Worm (Caenorhabditis elegans) whole organism, L4 larva: ENCODE measurements around the gene mpz-1.

ENCODE experiments used
- F26F4.8 ChIP-seq: fragments of 200-800 bp; sonication (Bioruptor generic); conservative IDR thresholded peaks from 2 replicates; pipeline ENCODE4 v1.3.6; 2022; ENCODE audit warnings: missing genetic modification characterization, missing compliant biosample characterization
- F44E2.7 ChIP-seq: fragments of 200-800 bp; sonication (Bioruptor generic); IDR thresholded peaks from 2 replicates; pipeline ENCODE4 v2.1.2; 2022; ENCODE audit warnings: missing genetic modification characterization, missing compliant biosample characterization
- T20F7.1 ChIP-seq: fragments of 200-800 bp; sonication (Bioruptor generic); optimal IDR thresholded peaks from 2 replicates; lab custom pipeline; 2018; ENCODE audit warnings: mild to moderate bottlenecking, missing genetic modification characterization, missing compliant biosample characterization
- Y5F2A.4 ChIP-seq: fragments of 200-800 bp; sonication (Bioruptor generic); optimal IDR thresholded peaks from 2 replicates; lab custom pipeline; 2018; ENCODE audit warnings: mild to moderate bottlenecking, missing genetic modification characterization, missing compliant biosample characterization
- aha-1 ChIP-seq: fragments of 150-350 bp; peaks from one replicate; lab custom pipeline; 2014; ENCODE audit warnings: missing biosample characterization, missing genetic modification characterization
- arid-1 ChIP-seq: fragments of 200-800 bp; sonication (Bioruptor generic); conservative IDR thresholded peaks from 2 replicates; pipeline ENCODE4 v1.3.6; 2022; ENCODE audit warnings: missing genetic modification reagents, missing genetic modification characterization, missing compliant biosample characterization
- ceh-20 ChIP-seq: fragments of 200-800 bp; sonication (Bioruptor generic); IDR thresholded peaks from 2 replicates; pipeline ENCODE4 v1.3.6; 2022; ENCODE audit warnings: missing genetic modification reagents, missing genetic modification characterization, missing compliant biosample characterization
- ceh-44 ChIP-seq: fragments of 200-800 bp; sonication (Bioruptor generic); IDR thresholded peaks from 2 replicates; pipeline ENCODE4 v1.3.6; 2022; ENCODE audit warnings: missing genetic modification reagents, missing genetic modification characterization, missing compliant biosample characterization
- ceh-82 ChIP-seq: sonication (generic microtip); optimal IDR thresholded peaks from 2 replicates; lab custom pipeline; 2017; ENCODE audit warnings: missing biosample characterization, missing genetic modification characterization
- ctbp-1 ChIP-seq: fragments of 200-800 bp; sonication (Bioruptor generic); IDR thresholded peaks from 2 replicates; pipeline ENCODE4 v1.3.6; 2022; ENCODE audit warnings: missing genetic modification reagents, missing genetic modification characterization, missing compliant biosample characterization
- daf-8 ChIP-seq: fragments of 200-800 bp; sonication (Bioruptor generic); IDR thresholded peaks from 2 replicates; pipeline ENCODE4 v1.3.6; 2022; ENCODE audit warnings: missing genetic modification characterization, missing compliant biosample characterization
- dmd-6 ChIP-seq: fragments of 200-800 bp; sonication (Bioruptor generic); IDR thresholded peaks from 2 replicates; pipeline ENCODE4 v1.3.6; 2022; ENCODE audit warnings: missing genetic modification reagents, missing genetic modification characterization, missing compliant biosample characterization
- dve-1 ChIP-seq: sonication (generic microtip); optimal IDR thresholded peaks from 2 replicates; lab custom pipeline; 2017; ENCODE audit warnings: antibody characterized with exemption, mild to moderate bottlenecking, missing genetic modification characterization, missing compliant biosample characterization; ENCODE audit not compliant: insufficient read depth
- egl-27 ChIP-seq: sonication (generic microtip); optimal IDR thresholded peaks from 3 replicates; lab custom pipeline; 2017; ENCODE audit warnings: missing biosample characterization, missing genetic modification reagents, missing genetic modification characterization
- fkh-10 ChIP-seq: fragments of 150-350 bp; optimal IDR thresholded peaks from 2 replicates; lab custom pipeline; 2014; ENCODE audit warnings: missing biosample characterization, missing genetic modification reagents, missing genetic modification characterization
- gei-8 ChIP-seq: fragments of 200-800 bp; sonication (Bioruptor generic); optimal IDR thresholded peaks from 2 replicates; lab custom pipeline; 2018; ENCODE audit warnings: mild to moderate bottlenecking, missing genetic modification characterization, missing compliant biosample characterization
- lin-29 ChIP-seq: fragments of 200-800 bp; sonication (Bioruptor generic); IDR thresholded peaks from 2 replicates; pipeline ENCODE4 v1.3.6; 2022; ENCODE audit warnings: missing genetic modification reagents, missing genetic modification characterization, missing compliant biosample characterization
- lin-38 ChIP-seq: fragments of 200-800 bp; sonication (Bioruptor generic); IDR thresholded peaks from 2 replicates; pipeline ENCODE4 v1.3.6; 2022; ENCODE audit warnings: missing genetic modification reagents, missing genetic modification characterization, missing compliant biosample characterization
- madf-9 ChIP-seq: fragments of 200-800 bp; sonication (Bioruptor generic); conservative IDR thresholded peaks from 2 replicates; pipeline ENCODE4 v1.3.6; 2022; ENCODE audit warnings: missing genetic modification reagents, missing genetic modification characterization, missing compliant biosample characterization
- mes-2 ChIP-seq: sonication (generic microtip); optimal IDR thresholded peaks from 2 replicates; lab custom pipeline; 2016; ENCODE audit warnings: missing genotype, mild to moderate bottlenecking, missing genetic modification characterization, missing compliant biosample characterization; ENCODE audit not compliant: poor library complexity, severe bottlenecking
- mxl-2 ChIP-seq: fragments of 200-800 bp; sonication (Bioruptor generic); conservative IDR thresholded peaks from 2 replicates; pipeline ENCODE4 v1.3.6; 2022; ENCODE audit warnings: missing genetic modification reagents, missing genetic modification characterization, missing compliant biosample characterization
- nhr-11 ChIP-seq: fragments of 150-350 bp; optimal IDR thresholded peaks from 2 replicates; lab custom pipeline; 2014; ENCODE audit warnings: missing biosample characterization, missing genetic modification characterization
- nhr-237 ChIP-seq: sonication (generic microtip); optimal IDR thresholded peaks from 2 replicates; lab custom pipeline; 2017; ENCODE audit warnings: missing biosample characterization, missing genetic modification characterization
- nhr-25 ChIP-seq: sonication (generic microtip); optimal IDR thresholded peaks from 2 replicates; lab custom pipeline; 2017; ENCODE audit warnings: missing genetic modification characterization, mild to moderate bottlenecking, missing compliant biosample characterization, antibody characterized with exemption, moderate library complexity, borderline replicate concordance; ENCODE audit not compliant: insufficient read depth
- nhr-42 ChIP-seq: fragments of 200-800 bp; sonication (Bioruptor generic); IDR thresholded peaks from 2 replicates; pipeline ENCODE4 v1.3.6; 2022; ENCODE audit warnings: missing genetic modification characterization, missing compliant biosample characterization
- nhr-48 ChIP-seq: sonication (generic microtip); optimal IDR thresholded peaks from 2 replicates; lab custom pipeline; 2016; ENCODE audit warnings: mild to moderate bottlenecking, missing genetic modification characterization, missing compliant biosample characterization
- nhr-6 ChIP-seq: fragments of 150-350 bp; optimal IDR thresholded peaks from 2 replicates; lab custom pipeline; 2014; ENCODE audit warnings: missing biosample characterization, missing genetic modification characterization
- pha-4 ChIP-seq, 2 experiments: fragments of 150-350 bp in 1 of 2; fragments of 200-800 bp in 1 of 2; sonication (Bioruptor generic) in 1 of 2; IDR thresholded peaks in 1 of 2; optimal IDR thresholded peaks in 1 of 2; 2 replicates each; pipeline versions ENCODE4 v1.3.6 to Lab custom; 2014 to 2022; ENCODE audit warnings: missing genetic modification characterization in 2 of 2, missing genetic modification reagents in 2 of 2, missing biosample characterization in 1 of 2, missing compliant biosample characterization in 1 of 2
- php-3 ChIP-seq: fragments of 200-800 bp; sonication (Bioruptor generic); IDR thresholded peaks from 2 replicates; pipeline ENCODE4 v1.3.6; 2022; ENCODE audit warnings: missing genetic modification reagents, missing genetic modification characterization, missing compliant biosample characterization
- pqm-1 ChIP-seq: sonication (generic microtip); optimal IDR thresholded peaks from 2 replicates; lab custom pipeline; 2017; ENCODE audit warnings: missing biosample characterization, missing genetic modification characterization
- rbr-2 ChIP-seq: sonication (generic microtip); optimal IDR thresholded peaks from 2 replicates; lab custom pipeline; 2016; ENCODE audit warnings: missing genotype, missing genetic modification characterization, missing compliant biosample characterization
- saeg-2 ChIP-seq: fragments of 200-800 bp; sonication (Bioruptor generic); IDR thresholded peaks from 2 replicates; pipeline ENCODE4 v1.3.6; 2022; ENCODE audit warnings: missing genetic modification reagents, missing genetic modification characterization, missing compliant biosample characterization
- sdz-12 ChIP-seq: fragments of 200-800 bp; sonication (Bioruptor generic); optimal IDR thresholded peaks from 2 replicates; lab custom pipeline; 2018; ENCODE audit warnings: mild to moderate bottlenecking, missing genetic modification characterization, missing compliant biosample characterization
- set-16 ChIP-seq: fragments of 200-800 bp; sonication (Bioruptor generic); IDR thresholded peaks from 2 replicates; pipeline ENCODE4 v1.3.6; 2022; ENCODE audit warnings: missing genetic modification reagents, missing genetic modification characterization, missing compliant biosample characterization
- skn-1 ChIP-seq: fragments of 150-350 bp; optimal IDR thresholded peaks from 2 replicates; lab custom pipeline; 2014; ENCODE audit warnings: missing biosample characterization, missing genetic modification characterization
- snpc-4 ChIP-seq: fragments of 150-350 bp; optimal IDR thresholded peaks from 2 replicates; lab custom pipeline; 2014; ENCODE audit warnings: missing biosample characterization, missing genetic modification characterization
- spr-1 ChIP-seq: sonication (generic microtip); optimal IDR thresholded peaks from 2 replicates; lab custom pipeline; 2016; ENCODE audit warnings: mild to moderate bottlenecking, missing genetic modification characterization, missing compliant biosample characterization
- spr-3 ChIP-seq: fragments of 200-800 bp; sonication (Bioruptor generic); optimal IDR thresholded peaks from 2 replicates; lab custom pipeline; 2018; ENCODE audit warnings: mild to moderate bottlenecking, missing genetic modification characterization, missing compliant biosample characterization
- tag-97 ChIP-seq: fragments of 200-800 bp; sonication (Bioruptor generic); IDR thresholded peaks from 2 replicates; pipeline ENCODE4 v1.3.6; 2022; ENCODE audit warnings: missing genetic modification characterization, missing compliant biosample characterization
- tra-1 ChIP-seq: fragments of 200-800 bp; sonication (Bioruptor generic); IDR thresholded peaks from 2 replicates; pipeline ENCODE4 v1.3.6; 2022; ENCODE audit warnings: missing genetic modification reagents, missing genetic modification characterization, missing compliant biosample characterization
- unc-39 ChIP-seq: sonication (generic microtip); optimal IDR thresholded peaks from 2 replicates; lab custom pipeline; 2017; ENCODE audit warnings: missing biosample characterization, missing genetic modification characterization
- unc-62 ChIP-seq, 3 experiments: fragments of 150-350 bp in 1 of 3; sonication (generic microtip); optimal IDR thresholded peaks in 2 of 3; peaks in 1 of 3; 1 replicate in 1 of 3; 2 replicates in 2 of 3; lab custom pipeline; 2014 to 2017; ENCODE audit warnings: missing biosample characterization in 3 of 3, missing genetic modification characterization in 3 of 3, missing genetic modification reagents in 3 of 3, missing genotype in 1 of 3
- zag-1 ChIP-seq: fragments of 150-350 bp; optimal IDR thresholded peaks from 2 replicates; lab custom pipeline; 2014; ENCODE audit warnings: missing biosample characterization, missing genetic modification characterization
- zfp-3 ChIP-seq: fragments of 200-800 bp; sonication (Bioruptor generic); conservative IDR thresholded peaks from 2 replicates; pipeline ENCODE4 v1.3.6; 2022; ENCODE audit warnings: missing genetic modification reagents, missing genetic modification characterization, missing compliant biosample characterization

Gene mpz-1

DNA sequence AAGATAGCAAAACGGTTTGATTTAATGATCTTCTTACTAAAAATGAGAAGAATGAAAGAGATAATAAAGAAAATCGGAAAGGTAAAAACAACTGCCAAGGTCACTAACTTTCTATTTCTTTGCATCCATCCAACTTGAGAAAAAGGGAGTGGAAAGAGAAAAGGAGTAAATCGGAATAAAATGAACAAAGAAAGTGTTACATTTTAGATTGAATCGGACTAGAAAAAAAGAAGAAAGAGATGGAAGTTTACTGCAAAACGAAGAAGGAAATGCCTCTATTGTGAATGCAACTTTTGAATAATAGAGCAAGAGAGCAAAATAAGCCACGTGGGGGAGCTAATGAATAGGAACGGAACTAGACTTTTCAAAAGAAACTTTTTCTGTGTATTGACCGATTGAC is 71.9 kb downstream of the mpz-1 start:
- TF ChIP-seq nhr-48 (no peak), ceh-20 (GFP tag; lab: Robert Waterston, UW) (no peak), dve-1 (peak; percentile 19), fkh-10 (GFP tag; lab: Kevin White, UChicago) (peak; percentile 70), aha-1 (tag; lab: Kevin White, UChicago) (peak; percentile 73), unc-62 (GFP tag; optimal IDR thresholded peaks at IDR 0.05 in 1 of 2; lab: Kevin White, UChicago) (peak in 1 of 2 experiments; percentile 88), unc-62 (tag; optimal IDR thresholded peaks at IDR 0.05; lab: Kevin White, UChicago) (no peak)

DNA sequence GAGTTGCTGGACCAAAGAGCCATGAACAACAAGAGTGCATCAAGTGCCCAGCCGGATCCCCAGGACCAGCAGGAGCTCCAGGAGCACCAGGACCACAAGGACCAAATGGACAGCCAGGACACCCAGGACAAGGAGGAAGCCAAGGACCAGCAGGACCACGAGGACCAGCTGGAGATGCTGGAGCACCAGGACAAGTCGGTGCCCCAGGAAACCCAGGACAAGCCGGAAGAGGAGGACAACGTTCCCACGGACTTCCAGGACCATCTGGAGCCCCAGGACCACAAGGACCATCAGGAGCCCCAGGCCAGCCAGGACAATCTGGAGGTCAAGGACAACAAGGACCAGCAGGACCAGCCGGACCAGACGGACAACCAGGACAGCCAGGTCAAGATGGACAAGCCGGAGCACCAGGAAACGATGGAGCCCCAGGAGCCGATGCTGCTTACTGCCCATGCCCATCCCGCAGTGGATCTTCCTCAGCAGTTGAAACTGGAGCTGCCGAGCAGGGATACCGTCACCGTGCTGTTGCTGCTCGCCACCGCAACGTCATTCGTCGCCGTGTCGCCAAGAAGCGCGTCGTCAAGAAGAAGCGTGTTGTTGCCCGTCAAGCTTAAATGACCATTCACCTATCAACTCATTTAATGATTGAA is 72.5 kb downstream of the mpz-1 start:
- TF ChIP-seq nhr-11 (tag; lab: Kevin White, UChicago) (no peak), lin-38 (GFP tag; lab: Robert Waterston, UW) (peak; percentile 12), mes-2 (tag; lab: Kevin White, UChicago) (no peak), ceh-44 (peak; percentile 13; the same call in 1 of the 2 replicates), tra-1 (peak; percentile 59; the same call in 1 of the 2 replicates), F26F4.8 (GFP tag; lab: Robert Waterston, UW) (no peak), set-16 (GFP tag; lab: Robert Waterston, UW) (peak; percentile 97), arid-1 (GFP tag; lab: Robert Waterston, UW) (no peak), dmd-6 (no peak), ctbp-1 (GFP tag; lab: Robert Waterston, UW) (0 out of 2 replicates have a peak, but pooled peaks have one; percentile 45), snpc-4 (tag; lab: Kevin White, UChicago) (no peak), gei-8 (GFP tag; lab: Kevin White, UChicago) (no peak), aha-1 (tag; lab: Kevin White, UChicago) (no peak), ceh-82 (tag; lab: Kevin White, UChicago) (no peak), nhr-42 (GFP tag; lab: Robert Waterston, UW) (0 out of 2 replicates have a peak, but pooled peaks have one; percentile 49), pha-4 (GFP tag; IDR thresholded peaks at IDR 0.05; lab: Robert Waterston, UW) (no peak), pha-4 (tag; optimal IDR thresholded peaks at IDR 0.05; lab: Kevin White, UChicago) (no peak), nhr-237 (tag; lab: Kevin White, UChicago) (no peak), Y5F2A.4 (GFP tag; lab: Kevin White, UChicago) (peak; percentile 16), egl-27 (tag; lab: Kevin White, UChicago) (no peak), spr-3 (GFP tag; lab: Kevin White, UChicago) (no peak), php-3 (GFP tag; lab: Robert Waterston, UW) (0 out of 2 replicates have a peak, but pooled peaks have one; percentile 14), nhr-6 (tag; lab: Kevin White, UChicago) (no peak), tag-97 (GFP tag; lab: Robert Waterston, UW) (no peak), spr-1 (no peak), unc-39 (tag; lab: Kevin White, UChicago) (no peak), zag-1 (tag; lab: Kevin White, UChicago) (no peak), daf-8 (GFP tag; lab: Robert Waterston, UW) (no peak), skn-1 (tag; lab: Kevin White, UChicago) (no peak), nhr-25 (tag; lab: Kevin White, UChicago) (peak; percentile 65), mxl-2 (GFP tag; lab: Robert Waterston, UW) (no peak), lin-29 (GFP tag; lab: Robert Waterston, UW) (no peak), saeg-2 (GFP tag; lab: Robert Waterston, UW) (no peak), rbr-2 (no peak), pqm-1 (no peak), madf-9 (GFP tag; lab: Robert Waterston, UW) (peak; percentile 57; the same call in 1 of the 2 replicates), T20F7.1 (GFP tag; lab: Kevin White, UChicago) (no peak), unc-62 (GFP tag; optimal IDR thresholded peaks at IDR 0.05 in 1 of 2; lab: Kevin White, UChicago) (peak in 1 of 2 experiments; percentile 70), unc-62 (tag; optimal IDR thresholded peaks at IDR 0.05; lab: Kevin White, UChicago) (no peak), sdz-12 (GFP tag; lab: Kevin White, UChicago) (no peak), F44E2.7 (GFP tag; lab: Robert Waterston, UW) (no peak), zfp-3 (GFP tag; lab: Robert Waterston, UW) (no peak)
